Fruit fly (Drosophila melanogaster) whole organism, embryonic: ENCODE data around the gene zuc.

Experiments used
- Awh ChIP-seq: fragments of 200-800 bp; sonication (Bioruptor generic); IDR thresholded peaks from 2 replicates; pipeline ENCODE4, ENCODE4 v1.3.6; 2022; ENCODE audit warnings: missing biosample characterization, missing genetic modification characterization
- B-H1 ChIP-seq: fragments of 200-800 bp; sonication (Bioruptor generic); IDR thresholded peaks from 3 replicates; pipeline ENCODE4 v1.3.6; 2022; ENCODE audit warnings: missing biosample characterization, missing genetic modification characterization
- B-H2 ChIP-seq: fragments of 200-800 bp; sonication (Bioruptor generic); optimal IDR thresholded peaks from 2 replicates; lab custom pipeline; 2018; ENCODE audit warnings: missing biosample characterization, mild to moderate bottlenecking, missing genetic modification characterization
- CG12071 ChIP-seq: fragments of 200-800 bp; sonication (Bioruptor generic); optimal IDR thresholded peaks from 3 replicates; lab custom pipeline; 2018; ENCODE audit warnings: missing biosample characterization, mild to moderate bottlenecking, missing genetic modification characterization
- CG12104 ChIP-seq: fragments of 200-800 bp; sonication (Bioruptor generic); optimal IDR thresholded peaks from 3 replicates; lab custom pipeline; 2016; ENCODE audit warnings: missing biosample characterization, missing genetic modification characterization
- CG12219 ChIP-seq: fragments of 200-800 bp; sonication (Bioruptor generic); optimal IDR thresholded peaks from 3 replicates; lab custom pipeline; 2018; ENCODE audit warnings: missing biosample characterization, mild to moderate bottlenecking, missing genetic modification characterization
- CG1602 ChIP-seq: fragments of 200-800 bp; sonication (Bioruptor generic); optimal IDR thresholded peaks from 3 replicates; lab custom pipeline; 2016; ENCODE audit warnings: missing biosample characterization, missing genetic modification characterization
- CG16779 ChIP-seq: fragments of 200-800 bp; sonication (Bioruptor generic); IDR thresholded peaks from 2 replicates; pipeline ENCODE4 v1.3.6; 2022; ENCODE audit warnings: missing biosample characterization, missing genetic modification characterization
- CG17361 ChIP-seq: fragments of 200-800 bp; sonication (Bioruptor generic); IDR thresholded peaks from 3 replicates; pipeline ENCODE4 v1.3.6; 2022; ENCODE audit warnings: missing biosample characterization, missing genetic modification characterization
- CG2199 ChIP-seq: fragments of 200-800 bp; sonication (Bioruptor generic); IDR thresholded peaks from 3 replicates; pipeline ENCODE4 v1.3.6; 2022; ENCODE audit warnings: missing biosample characterization, missing genetic modification characterization
- CG4328 ChIP-seq: fragments of 200-800 bp; sonication (Bioruptor generic); optimal IDR thresholded peaks from 3 replicates; lab custom pipeline; 2017; ENCODE audit warnings: missing biosample characterization, missing genetic modification reagents, missing genetic modification characterization
- CG4404 ChIP-seq: fragments of 200-800 bp; sonication (Bioruptor generic); IDR thresholded peaks from 2 replicates; pipeline ENCODE4 v1.3.6; 2022; ENCODE audit warnings: missing biosample characterization, missing genetic modification characterization
- CG4617 ChIP-seq: fragments of 200-800 bp; sonication (Bioruptor generic); optimal IDR thresholded peaks from 3 replicates; lab custom pipeline; 2016; ENCODE audit warnings: missing biosample characterization, missing genetic modification characterization, borderline replicate concordance
- CG5953 ChIP-seq: fragments of 200-800 bp; sonication (Bioruptor generic); IDR thresholded peaks from 2 replicates; pipeline ENCODE4 v1.3.6; 2022; ENCODE audit warnings: missing biosample characterization, missing genetic modification characterization
- CG7786 ChIP-seq: fragments of 200-800 bp; sonication (Bioruptor generic); optimal IDR thresholded peaks from 2 replicates; lab custom pipeline; 2016; ENCODE audit warnings: missing biosample characterization, missing genetic modification characterization
- CrebB ChIP-seq: fragments of 200-800 bp; sonication (Bioruptor generic); optimal IDR thresholded peaks from 3 replicates; lab custom pipeline; 2018; ENCODE audit warnings: missing biosample characterization, mild to moderate bottlenecking, missing genetic modification characterization
- Drgx ChIP-seq: fragments of 200-800 bp; sonication (Bioruptor generic); IDR thresholded peaks from 2 replicates; pipeline ENCODE4 v1.3.6; 2022; ENCODE audit warnings: missing biosample characterization, missing genetic modification characterization
- Fer1 ChIP-seq: fragments of 200-800 bp; sonication (Bioruptor generic); optimal IDR thresholded peaks from 2 replicates; lab custom pipeline; 2017; ENCODE audit warnings: missing biosample characterization, mild to moderate bottlenecking, missing genetic modification characterization
- Hmx ChIP-seq: fragments of 200-800 bp; sonication (Bioruptor generic); optimal IDR thresholded peaks from 2 replicates; lab custom pipeline; 2016; ENCODE audit warnings: missing biosample characterization, missing genetic modification characterization
- Lpt ChIP-seq: fragments of >200 bp; optimal IDR thresholded peaks from 2 replicates; lab custom pipeline; 2018; ENCODE audit warnings: missing biosample characterization, missing genetic modification characterization
- Mad ChIP-seq: fragments of 200-800 bp; sonication (Bioruptor generic); optimal IDR thresholded peaks from 2 replicates; lab custom pipeline; 2016; ENCODE audit warnings: missing biosample characterization, missing genetic modification characterization
- Max ChIP-seq: fragments of 200-800 bp; sonication (Bioruptor generic); optimal IDR thresholded peaks from 2 replicates; lab custom pipeline; 2016; ENCODE audit warnings: missing biosample characterization, mild to moderate bottlenecking, missing genetic modification characterization
- Optix ChIP-seq: fragments of 200-800 bp; sonication (Bioruptor generic); IDR thresholded peaks from 3 replicates; pipeline ENCODE4 v1.3.6; 2022; ENCODE audit warnings: missing biosample characterization, missing genetic modification characterization
- PHDP ChIP-seq: fragments of 200-800 bp; sonication (Bioruptor generic); optimal IDR thresholded peaks from 3 replicates; lab custom pipeline; 2018; ENCODE audit warnings: missing biosample characterization, mild to moderate bottlenecking, missing genetic modification characterization, moderate library complexity
- Ptx1 ChIP-seq: fragments of 200-800 bp; sonication (Bioruptor generic); IDR thresholded peaks from 2 replicates; pipeline ENCODE4 v1.3.6; 2022; ENCODE audit warnings: missing biosample characterization, missing genetic modification characterization
- Side ChIP-seq: fragments of 200-800 bp; sonication (Bioruptor generic); optimal IDR thresholded peaks from 2 replicates; lab custom pipeline; 2016; ENCODE audit warnings: missing biosample characterization, missing genetic modification characterization
- Sox102F ChIP-seq: fragments of 200-800 bp; sonication (Bioruptor generic); optimal IDR thresholded peaks from 2 replicates; lab custom pipeline; 2018; ENCODE audit warnings: missing biosample characterization, mild to moderate bottlenecking, missing genetic modification characterization, moderate library complexity
- Sry-β ChIP-seq: fragments of 200-800 bp; sonication (Bioruptor generic); optimal IDR thresholded peaks from 2 replicates; lab custom pipeline; 2018; ENCODE audit warnings: missing biosample characterization, mild to moderate bottlenecking, missing genetic modification characterization, moderate library complexity
- Ssrp ChIP-seq: fragments of 200-800 bp; sonication (Bioruptor generic); optimal IDR thresholded peaks from 2 replicates; lab custom pipeline; 2018; ENCODE audit warnings: missing biosample characterization, mild to moderate bottlenecking, missing genetic modification characterization, moderate library complexity
- ara ChIP-seq: fragments of 200-800 bp; sonication (Bioruptor generic); IDR thresholded peaks from 2 replicates; pipeline ENCODE4 v1.3.6; 2022; ENCODE audit warnings: missing biosample characterization, missing genetic modification characterization
- bsh ChIP-seq, 2 experiments: fragments of 200-800 bp; sonication (Bioruptor generic); optimal IDR thresholded peaks; 2 replicates each; lab custom pipeline; 2017 to 2018; ENCODE audit warnings: mild to moderate bottlenecking in 2 of 2, missing biosample characterization in 2 of 2, missing genetic modification characterization in 2 of 2, moderate library complexity in 1 of 2
- cg ChIP-seq: fragments of 200-800 bp; sonication (Bioruptor generic); optimal IDR thresholded peaks from 3 replicates; lab custom pipeline; 2019; ENCODE audit warnings: missing biosample characterization, mild to moderate bottlenecking, missing genetic modification characterization, moderate library complexity
- chinmo ChIP-seq: fragments of 200-800 bp; sonication (Bioruptor generic); IDR thresholded peaks from 4 replicates; pipeline ENCODE4 v1.3.6; 2022; ENCODE audit warnings: missing biosample characterization, missing genetic modification characterization; ENCODE audit not compliant: partially characterized antibody
- croc ChIP-seq: fragments of 200-800 bp; sonication (Bioruptor generic); conservative IDR thresholded peaks from 3 replicates; pipeline ENCODE4 v1.3.6; 2022; ENCODE audit warnings: missing biosample characterization, missing genetic modification characterization
- danr ChIP-seq: fragments of 200-800 bp; sonication (Bioruptor generic); IDR thresholded peaks from 2 replicates; pipeline ENCODE4 v1.3.6; 2022; ENCODE audit warnings: missing biosample characterization, missing genetic modification characterization
- dmrt11E ChIP-seq: fragments of 200-800 bp; sonication (Bioruptor generic); optimal IDR thresholded peaks from 3 replicates; lab custom pipeline; 2018; ENCODE audit warnings: missing biosample characterization, mild to moderate bottlenecking, missing genetic modification characterization, moderate library complexity
- fd3F ChIP-seq: fragments of 200-800 bp; sonication (Bioruptor generic); optimal IDR thresholded peaks from 2 replicates; lab custom pipeline; 2018; ENCODE audit warnings: missing biosample characterization, mild to moderate bottlenecking, missing genetic modification characterization, moderate library complexity
- gcm2 ChIP-seq: fragments of 200-800 bp; sonication (Bioruptor generic); optimal IDR thresholded peaks from 2 replicates; lab custom pipeline; 2016; ENCODE audit warnings: missing biosample characterization, missing genetic modification characterization
- gem ChIP-seq: fragments of 200-800 bp; sonication (Bioruptor generic); optimal IDR thresholded peaks from 2 replicates; lab custom pipeline; 2019; ENCODE audit warnings: missing biosample characterization, mild to moderate bottlenecking, missing genetic modification characterization, moderate library complexity
- gfzf ChIP-seq: fragments of 200-800 bp; sonication (Bioruptor generic); optimal IDR thresholded peaks from 2 replicates; lab custom pipeline; 2016; ENCODE audit warnings: missing biosample characterization, mild to moderate bottlenecking, missing genetic modification characterization, moderate library complexity
- jigr1 ChIP-seq: fragments of 200-800 bp; sonication (Bioruptor generic); IDR thresholded peaks from 3 replicates; pipeline ENCODE4 v1.3.6; 2022; ENCODE audit warnings: missing biosample characterization, missing genetic modification characterization
- jing ChIP-seq: fragments of 200-800 bp; sonication (Bioruptor generic); optimal IDR thresholded peaks from 2 replicates; lab custom pipeline; 2018; ENCODE audit warnings: missing biosample characterization, mild to moderate bottlenecking, missing genetic modification characterization
- nerfin-1 ChIP-seq: fragments of 200-800 bp; sonication (Bioruptor generic); optimal IDR thresholded peaks from 3 replicates; lab custom pipeline; 2019; ENCODE audit warnings: missing biosample characterization, mild to moderate bottlenecking, missing genetic modification characterization, moderate library complexity
- onecut ChIP-seq: fragments of 200-800 bp; sonication (Bioruptor generic); IDR thresholded peaks from 2 replicates; pipeline ENCODE4 v1.3.6; 2022; ENCODE audit warnings: missing biosample characterization, missing genetic modification characterization
- pho ChIP-seq: fragments of 200-800 bp; sonication (Bioruptor generic); optimal IDR thresholded peaks from 2 replicates; lab custom pipeline; 2016; ENCODE audit warnings: missing biosample characterization, missing genetic modification characterization
- prd ChIP-seq, 3 experiments: fragments of >200 bp in 2 of 3; fragments of 200-800 bp in 1 of 3; sonication (Bioruptor generic) in 1 of 3; optimal IDR thresholded peaks in 2 of 3; IDR thresholded peaks in 1 of 3; 2 replicates in 2 of 3; 3 replicates in 1 of 3; pipeline versions ENCODE4 v1.3.6 to Lab custom; 2017 to 2022; ENCODE audit warnings: missing biosample characterization in 1 of 3, missing genetic modification characterization in 1 of 3
- repo ChIP-seq: fragments of 200-800 bp; sonication (Bioruptor generic); optimal IDR thresholded peaks from 2 replicates; lab custom pipeline; 2016; ENCODE audit warnings: missing biosample characterization, missing genetic modification characterization
- slou ChIP-seq: fragments of 200-800 bp; sonication (Bioruptor generic); optimal IDR thresholded peaks from 3 replicates; lab custom pipeline; 2016; ENCODE audit warnings: missing biosample characterization, missing genetic modification characterization
- unpg ChIP-seq: fragments of 200-800 bp; sonication (Bioruptor generic); optimal IDR thresholded peaks from 3 replicates; lab custom pipeline; 2018; ENCODE audit warnings: missing biosample characterization, mild to moderate bottlenecking, missing genetic modification characterization, moderate library complexity
- vnd ChIP-seq: fragments of 200-800 bp; sonication (Bioruptor generic); IDR thresholded peaks from 3 replicates; pipeline ENCODE4 v1.3.6; 2022; ENCODE audit warnings: missing biosample characterization, missing genetic modification characterization; ENCODE audit not compliant: partially characterized antibody

zuc gene

DNA sequence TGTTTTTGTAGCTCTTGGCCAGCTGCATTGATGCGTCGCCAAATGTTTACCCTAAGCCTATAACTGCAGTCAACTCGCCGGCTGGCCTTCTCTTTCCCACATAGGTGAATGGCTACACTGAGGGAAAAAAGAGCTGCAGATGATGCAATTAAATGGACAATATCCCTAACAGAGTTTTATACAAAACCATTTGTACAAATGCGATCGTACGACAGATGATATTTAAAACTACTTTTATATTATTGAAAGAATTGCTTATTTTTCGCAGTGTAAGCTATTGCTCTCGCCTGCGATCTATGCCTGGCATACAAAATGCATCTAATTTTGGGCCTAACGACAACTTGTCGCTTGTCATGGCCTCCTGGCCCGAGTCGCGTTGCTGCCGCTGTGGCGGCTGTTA is 39.8 kb downstream of the zuc start (continued):
- no peak for TF ChIP-seq nerfin-1
- no peak for TF ChIP-seq CG4328 (GFP tag; lab: Kevin White, UChicago)
- TF ChIP-seq CG4404 (GFP tag; lab: Robert Waterston, UW) = peak; percentile 42; the same call in 1 of the 2 replicates
- peak; percentile 94 for TF ChIP-seq Drgx (GFP tag; lab: Robert Waterston, UW)
- TF ChIP-seq Optix (GFP tag; lab: Robert Waterston, UW) = peak; percentile 41; the same call in 1 of the 3 replicates
- no peak for TF ChIP-seq CG4617 (GFP tag; lab: Kevin White, UChicago)
- TF ChIP-seq gfzf = no peak
- TF ChIP-seq CG17361 (GFP tag; lab: Robert Waterston, UW) = 0 out of 3 replicates have a peak, but pooled peaks have one; percentile 23
- TF ChIP-seq repo (GFP tag; lab: Kevin White, UChicago) = no peak
- TF ChIP-seq unpg (GFP tag; lab: Kevin White, UChicago) = peak; percentile 56
- no peak for TF ChIP-seq gcm2
- no peak for TF ChIP-seq B-H1 (GFP tag; lab: Robert Waterston, UW)
- no peak for TF ChIP-seq prd (optimal IDR thresholded peaks at IDR 0.05; lab: Kevin White, UChicago)
- peak; percentile 77 for TF ChIP-seq prd (GFP tag; IDR thresholded peaks at IDR 0.05; lab: Robert Waterston, UW)
- no peak for TF ChIP-seq danr
- TF ChIP-seq CG12104 (GFP tag; lab: Kevin White, UChicago) = peak; percentile 4
- TF ChIP-seq gem (tag; lab: Kevin White, UChicago) = peak; percentile 71
- TF ChIP-seq Side = no peak
- TF ChIP-seq slou (GFP tag; lab: Kevin White, UChicago) = no peak
- TF ChIP-seq Sox102F = peak; percentile 67
- no peak for TF ChIP-seq CG7786 (GFP tag; lab: Kevin White, UChicago)
- no peak for TF ChIP-seq Lpt (GFP tag; lab: Kevin White, UChicago)
- no peak for TF ChIP-seq cg (GFP tag; lab: Kevin White, UChicago)
- no peak for TF ChIP-seq Fer1
- peak; percentile 14 for TF ChIP-seq Mad
- TF ChIP-seq croc (GFP tag; lab: Robert Waterston, UW) = no peak; the same call in 2 of the 3 replicates
- no peak for TF ChIP-seq jigr1 (GFP tag; lab: Robert Waterston, UW)
- peak; percentile 23 for TF ChIP-seq jing (GFP tag; lab: Kevin White, UChicago)
- TF ChIP-seq CG1602 (GFP tag; lab: Kevin White, UChicago) = peak; percentile 18
- TF ChIP-seq CG5953 (GFP tag; lab: Robert Waterston, UW) = 0 out of 2 replicates have a peak, but pooled peaks have one; percentile 22
- TF ChIP-seq B-H2 (GFP tag; lab: Kevin White, UChicago) = no peak
- TF ChIP-seq Max (GFP tag; lab: Kevin White, UChicago) = peak; percentile 6
- TF ChIP-seq Hmx (GFP tag; lab: Kevin White, UChicago) = no peak
- TF ChIP-seq CG2199 = no peak
- TF ChIP-seq chinmo (GFP tag; lab: Robert Waterston, UW) = no peak
- no peak for TF ChIP-seq Sry-β
- no peak for TF ChIP-seq CG12071 (GFP tag; lab: Kevin White, UChicago)
- TF ChIP-seq fd3F (GFP tag; lab: Kevin White, UChicago) = no peak
- TF ChIP-seq vnd (GFP tag; lab: Robert Waterston, UW) = no peak
- TF ChIP-seq Awh (GFP tag; lab: Robert Waterston, UW) = no peak; the same call in 1 of the 2 replicates
- TF ChIP-seq dmrt11E (tag; lab: Kevin White, UChicago) = peak; percentile 73
- TF ChIP-seq PHDP = no peak
- peak; percentile 63 to 76 for TF ChIP-seq bsh (GFP tag; optimal IDR thresholded peaks at IDR 0.05; lab: Kevin White, UChicago)
- TF ChIP-seq CrebB (tag; lab: Kevin White, UChicago) = no peak
- TF ChIP-seq ara (GFP tag; lab: Robert Waterston, UW) = peak; percentile 51; the same call in 1 of the 2 replicates
- no peak for TF ChIP-seq pho (GFP tag; lab: Kevin White, UChicago)
- no peak for TF ChIP-seq CG16779 (GFP tag; lab: Robert Waterston, UW)
- peak; percentile 55 for TF ChIP-seq Ptx1
- peak; percentile 55 for TF ChIP-seq Ssrp (tag; lab: Kevin White, UChicago)
- peak; percentile 43; the same call in 1 of the 2 replicates for TF ChIP-seq onecut (GFP tag; lab: Robert Waterston, UW)
- TF ChIP-seq CG12219 = peak; percentile 45
